Fruit fly (Drosophila melanogaster) whole organism, embryonic: ENCODE data around the gene CG42819.

Experiments
- Bgb ChIP-seq: fragments of 200-800 bp; sonication (Bioruptor generic); IDR thresholded peaks from 2 replicates; pipeline ENCODE4 v1.3.6; 2022; ENCODE audit warnings: missing biosample characterization, missing genetic modification characterization; ENCODE audit not compliant: partially characterized antibody
- CG10209 ChIP-seq: fragments of 200-800 bp; sonication (Bioruptor generic); optimal IDR thresholded peaks from 3 replicates; lab custom pipeline; 2017; ENCODE audit warnings: missing biosample characterization, mild to moderate bottlenecking, missing genetic modification characterization, missing genetic modification reagents
- CG10979 ChIP-seq: fragments of 200-800 bp; sonication (Bioruptor generic); optimal IDR thresholded peaks from 2 replicates; lab custom pipeline; 2018; ENCODE audit warnings: missing biosample characterization, mild to moderate bottlenecking, missing genetic modification characterization, moderate library complexity
- CG11085 ChIP-seq: fragments of 200-800 bp; sonication (Bioruptor generic); IDR thresholded peaks from 2 replicates; pipeline ENCODE4 v1.3.6; 2022; ENCODE audit warnings: missing biosample characterization, missing genetic modification characterization
- CG11398 ChIP-seq: fragments of 200-800 bp; sonication (Bioruptor generic); optimal IDR thresholded peaks from 2 replicates; lab custom pipeline; 2016; ENCODE audit warnings: missing biosample characterization, missing genetic modification characterization
- CG14441 ChIP-seq: fragments of 200-800 bp; sonication (Bioruptor generic); IDR thresholded peaks from 2 replicates; pipeline ENCODE4 v1.3.6; 2022; ENCODE audit warnings: missing biosample characterization, missing genetic modification characterization
- CG14710 ChIP-seq: fragments of 200-800 bp; sonication (Bioruptor generic); optimal IDR thresholded peaks from 3 replicates; lab custom pipeline; 2019; ENCODE audit warnings: missing biosample characterization, mild to moderate bottlenecking, missing genetic modification characterization, moderate library complexity
- CG17361 ChIP-seq: fragments of 200-800 bp; sonication (Bioruptor generic); IDR thresholded peaks from 3 replicates; pipeline ENCODE4 v1.3.6; 2022; ENCODE audit warnings: missing biosample characterization, missing genetic modification characterization
- CG18764 ChIP-seq: fragments of 200-800 bp; sonication (Bioruptor generic); optimal IDR thresholded peaks from 3 replicates; lab custom pipeline; 2016; ENCODE audit warnings: missing biosample characterization, missing genetic modification characterization
- CG2199 ChIP-seq: fragments of 200-800 bp; sonication (Bioruptor generic); IDR thresholded peaks from 3 replicates; pipeline ENCODE4 v1.3.6; 2022; ENCODE audit warnings: missing biosample characterization, missing genetic modification characterization
- CG32767 ChIP-seq: fragments of 200-800 bp; sonication (Bioruptor generic); IDR thresholded peaks from 2 replicates; pipeline ENCODE4 v1.3.6; 2022; ENCODE audit warnings: missing biosample characterization, missing genetic modification characterization
- CG3407 ChIP-seq: fragments of 200-800 bp; sonication (Bioruptor generic); optimal IDR thresholded peaks from 2 replicates; lab custom pipeline; 2018; ENCODE audit warnings: missing biosample characterization, mild to moderate bottlenecking, missing genetic modification characterization
- CG6689 ChIP-seq: fragments of 200-800 bp; sonication (Bioruptor generic); IDR thresholded peaks from 2 replicates; pipeline ENCODE4 v1.3.6; 2022; ENCODE audit warnings: missing biosample characterization, missing genetic modification characterization
- CG7745 ChIP-seq: fragments of 200-800 bp; sonication (Bioruptor generic); optimal IDR thresholded peaks from 2 replicates; lab custom pipeline; 2018; ENCODE audit warnings: missing biosample characterization, mild to moderate bottlenecking, missing genetic modification characterization, moderate library complexity
- CG8478 ChIP-seq: fragments of >200 bp; optimal IDR thresholded peaks from 2 replicates; lab custom pipeline; 2018
- CG9437 ChIP-seq: fragments of 200-800 bp; sonication (Bioruptor generic); optimal IDR thresholded peaks from 2 replicates; lab custom pipeline; 2018; ENCODE audit warnings: missing biosample characterization, mild to moderate bottlenecking, missing genetic modification characterization
- CG9727 ChIP-seq: fragments of 200-800 bp; sonication (Bioruptor generic); optimal IDR thresholded peaks from 3 replicates; lab custom pipeline; 2017; ENCODE audit warnings: missing biosample characterization, mild to moderate bottlenecking, missing genetic modification characterization
- E2f2 ChIP-seq: fragments of 200-800 bp; sonication (Bioruptor generic); IDR thresholded peaks from 2 replicates; pipeline ENCODE4 v1.3.6; 2022; ENCODE audit warnings: missing biosample characterization, missing genetic modification characterization
- Hr39 ChIP-seq: fragments of >200 bp; optimal IDR thresholded peaks from 2 replicates; lab custom pipeline; 2017
- Lhr ChIP-seq: fragments of 200-800 bp; sonication (Bioruptor generic); optimal IDR thresholded peaks from 3 replicates; lab custom pipeline; 2017; ENCODE audit warnings: mild to moderate bottlenecking, missing biosample characterization, missing genetic modification reagents, missing genetic modification characterization
- MESR4 ChIP-seq: fragments of 200-800 bp; sonication (Bioruptor generic); optimal IDR thresholded peaks from 2 replicates; lab custom pipeline; 2018; ENCODE audit warnings: missing biosample characterization, mild to moderate bottlenecking, missing genetic modification characterization, moderate library complexity
- Myb ChIP-seq: fragments of 200-800 bp; sonication (Bioruptor generic); optimal IDR thresholded peaks from 2 replicates; lab custom pipeline; 2016; ENCODE audit warnings: missing biosample characterization, missing genetic modification characterization
- NC2α ChIP-seq: fragments of 200-800 bp; sonication (Bioruptor generic); optimal IDR thresholded peaks from 2 replicates; lab custom pipeline; 2016; ENCODE audit warnings: missing biosample characterization, missing genetic modification characterization
- Neu2 ChIP-seq: fragments of 200-800 bp; sonication (Bioruptor generic); optimal IDR thresholded peaks from 3 replicates; lab custom pipeline; 2016; ENCODE audit warnings: missing biosample characterization, missing genetic modification characterization, borderline replicate concordance
- Sry-δ ChIP-seq: fragments of 200-800 bp; sonication (Bioruptor generic); optimal IDR thresholded peaks from 2 replicates; lab custom pipeline; 2016; ENCODE audit warnings: missing biosample characterization, missing genetic modification characterization
- Xrp1 ChIP-seq: fragments of 200-800 bp; sonication (Bioruptor generic); IDR thresholded peaks from 2 replicates; pipeline ENCODE4 v1.3.6; 2022; ENCODE audit warnings: missing biosample characterization, missing genetic modification characterization
- bcd ChIP-seq: fragments of 200-800 bp; sonication (Bioruptor generic); optimal IDR thresholded peaks from 2 replicates; lab custom pipeline; 2017; ENCODE audit warnings: missing biosample characterization, mild to moderate bottlenecking, missing genetic modification characterization
- corto ChIP-seq: fragments of 200-800 bp; sonication (Bioruptor generic); optimal IDR thresholded peaks from 2 replicates; lab custom pipeline; 2016; ENCODE audit warnings: missing biosample characterization, mild to moderate bottlenecking, missing genetic modification characterization, moderate library complexity
- croc ChIP-seq: fragments of 200-800 bp; sonication (Bioruptor generic); conservative IDR thresholded peaks from 3 replicates; pipeline ENCODE4 v1.3.6; 2022; ENCODE audit warnings: missing biosample characterization, missing genetic modification characterization
- dysf ChIP-seq: fragments of 200-800 bp; sonication (Bioruptor generic); IDR thresholded peaks from 3 replicates; pipeline ENCODE4 v1.3.6; 2022; ENCODE audit warnings: missing biosample characterization, missing genetic modification characterization
- fd64A ChIP-seq: fragments of 200-800 bp; sonication (Bioruptor generic); optimal IDR thresholded peaks from 3 replicates; lab custom pipeline; 2018; ENCODE audit warnings: missing biosample characterization, mild to moderate bottlenecking, missing genetic modification characterization
- fu2 ChIP-seq: fragments of 200-800 bp; sonication (Bioruptor generic); optimal IDR thresholded peaks from 2 replicates; lab custom pipeline; 2016; ENCODE audit warnings: missing biosample characterization, missing genetic modification characterization
- gcm2 ChIP-seq: fragments of 200-800 bp; sonication (Bioruptor generic); optimal IDR thresholded peaks from 2 replicates; lab custom pipeline; 2016; ENCODE audit warnings: missing biosample characterization, missing genetic modification characterization
- gsb-n ChIP-seq: fragments of 200-800 bp; sonication (Bioruptor generic); optimal IDR thresholded peaks from 3 replicates; lab custom pipeline; 2018; ENCODE audit warnings: missing biosample characterization, mild to moderate bottlenecking, missing genetic modification characterization
- kay ChIP-seq: fragments of 200-800 bp; sonication (Bioruptor generic); optimal IDR thresholded peaks from 2 replicates; lab custom pipeline; 2016; ENCODE audit warnings: missing biosample characterization, missing genetic modification characterization
- lilli ChIP-seq: fragments of 200-800 bp; sonication (Bioruptor generic); optimal IDR thresholded peaks from 3 replicates; lab custom pipeline; 2016; ENCODE audit warnings: missing biosample characterization, missing genetic modification characterization
- nmo ChIP-seq: fragments of 200-800 bp; sonication (Bioruptor generic); optimal IDR thresholded peaks from 2 replicates; lab custom pipeline; 2018; ENCODE audit warnings: missing biosample characterization, mild to moderate bottlenecking, missing genetic modification characterization, moderate library complexity
- odd ChIP-seq: fragments of 200-800 bp; sonication (Bioruptor generic); optimal IDR thresholded peaks from 2 replicates; lab custom pipeline; 2017; ENCODE audit warnings: missing biosample characterization, mild to moderate bottlenecking, missing genetic modification characterization
- p53 ChIP-seq: fragments of 200-800 bp; sonication (Bioruptor generic); optimal IDR thresholded peaks from 2 replicates; lab custom pipeline; 2016; ENCODE audit warnings: missing biosample characterization, missing genetic modification characterization
- pan ChIP-seq, 4 experiments: fragments of >200 bp in 3 of 4; fragments of 200-800 bp in 1 of 4; sonication (Bioruptor generic) in 1 of 4; optimal IDR thresholded peaks in 3 of 4; IDR thresholded peaks in 1 of 4; 2 replicates each; pipeline versions ENCODE4 v1.3.6 to Lab custom; 2017 to 2022; ENCODE audit warnings: missing biosample characterization in 2 of 4, missing genetic modification characterization in 2 of 4, mixed read lengths in 1 of 4
- pfk ChIP-seq: fragments of 200-800 bp; sonication (Bioruptor generic); optimal IDR thresholded peaks from 2 replicates; lab custom pipeline; 2018; ENCODE audit warnings: missing biosample characterization, mild to moderate bottlenecking, missing genetic modification characterization, moderate library complexity
- pum ChIP-seq: fragments of 200-800 bp; sonication (Bioruptor generic); optimal IDR thresholded peaks from 2 replicates; lab custom pipeline; 2016; ENCODE audit warnings: missing biosample characterization, missing genetic modification characterization
- pzg ChIP-seq: fragments of 200-800 bp; sonication (Bioruptor generic); optimal IDR thresholded peaks from 3 replicates; lab custom pipeline; 2018; ENCODE audit warnings: missing biosample characterization, mild to moderate bottlenecking, missing genetic modification characterization, moderate library complexity
- ro ChIP-seq: fragments of 200-800 bp; sonication (Bioruptor generic); IDR thresholded peaks from 2 replicates; pipeline ENCODE4 v1.3.6; 2022; ENCODE audit warnings: missing biosample characterization, missing genetic modification characterization
- row ChIP-seq: fragments of 200-800 bp; sonication (Bioruptor generic); IDR thresholded peaks from 3 replicates; pipeline ENCODE4 v1.3.6; 2022; ENCODE audit warnings: missing biosample characterization, missing genetic modification characterization
- scrt ChIP-seq: fragments of 200-800 bp; sonication (Bioruptor generic); optimal IDR thresholded peaks from 2 replicates; lab custom pipeline; 2018; ENCODE audit warnings: missing biosample characterization, mild to moderate bottlenecking, missing genetic modification characterization, moderate library complexity
- shn ChIP-seq: fragments of 200-800 bp; sonication (Bioruptor generic); optimal IDR thresholded peaks from 3 replicates; lab custom pipeline; 2016; ENCODE audit warnings: missing biosample characterization, missing genetic modification characterization
- sob ChIP-seq: fragments of 200-800 bp; sonication (Bioruptor generic); IDR thresholded peaks from 2 replicates; pipeline ENCODE4 v1.3.6; 2022; ENCODE audit warnings: missing biosample characterization, missing genetic modification characterization
- trh ChIP-seq: fragments of 200-800 bp; sonication (Bioruptor generic); optimal IDR thresholded peaks from 2 replicates; lab custom pipeline; 2016; ENCODE audit warnings: missing biosample characterization, missing genetic modification characterization
- zen ChIP-seq: fragments of 200-800 bp; sonication (Bioruptor generic); optimal IDR thresholded peaks from 3 replicates; lab custom pipeline; 2018; ENCODE audit warnings: missing biosample characterization, mild to moderate bottlenecking, missing genetic modification characterization, moderate library complexity
- zen2 ChIP-seq: fragments of 200-800 bp; sonication (Bioruptor generic); IDR thresholded peaks from 3 replicates; pipeline ENCODE4 v1.3.6; 2022; ENCODE audit warnings: missing biosample characterization, missing genetic modification characterization; ENCODE audit not compliant: partially characterized antibody

CG42819 gene

dm6 chr2L:8381508-8382036 is 7.6 kb downstream of the CG42819 start, which contains the start of gene AlaRS (continued):
- TF ChIP-seq CG18764 (GFP tag; lab: Kevin White, UChicago) (peak; percentile 7), CG2199 (no peak), fu2 (GFP tag; lab: Kevin White, UChicago) (no peak), trh (GFP tag; lab: Kevin White, UChicago) (no peak), CG32767 (no peak), corto (peak; percentile 50), ro (GFP tag; lab: Robert Waterston, UW) (no peak), shn (GFP tag; lab: Kevin White, UChicago) (no peak), odd (peak; percentile 27), CG11085 (GFP tag; lab: Robert Waterston, UW) (no peak), scrt (GFP tag; lab: Kevin White, UChicago) (no peak), CG3407 (GFP tag; lab: Kevin White, UChicago) (peak; percentile 24), CG9437 (GFP tag; lab: Kevin White, UChicago) (no peak), CG14710 (tag; lab: Kevin White, UChicago) (peak; percentile 65), nmo (GFP tag; lab: Kevin White, UChicago) (peak; percentile 41), CG9727 (peak; percentile 8), NC2α (GFP tag; lab: Kevin White, UChicago) (no peak), Lhr (no peak), fd64A (GFP tag; lab: Kevin White, UChicago) (no peak), pzg (peak; percentile 36), row (GFP tag; lab: Robert Waterston, UW) (peak; percentile 79), pum (GFP tag; lab: Kevin White, UChicago) (peak; percentile 26), kay (GFP tag; lab: Kevin White, UChicago) (no peak), pan (optimal IDR thresholded peaks at IDR 0.05; lab: Kevin White, UChicago) (no peak), pan (GFP tag; optimal IDR thresholded peaks at IDR 0.05 in 1 of 2, IDR thresholded peaks at IDR 0.05 in 1 of 2) (peak in 1 of 2 experiments; percentile 43), Hr39 (lab: Kevin White, UChicago) (no peak), CG10979 (tag; lab: Kevin White, UChicago) (peak; percentile 30), zen (peak; percentile 25), CG11398 (no peak), bcd (GFP tag; lab: Kevin White, UChicago) (peak; percentile 29), CG7745 (tag; lab: Kevin White, UChicago) (no peak), Bgb (GFP tag; lab: Robert Waterston, UW) (peak; percentile 56), Myb (GFP tag; lab: Kevin White, UChicago) (no peak), gcm2 (GFP tag; lab: Kevin White, UChicago) (no peak), p53 (GFP tag; lab: Kevin White, UChicago) (no peak), Sry-δ (peak; percentile 71), MESR4 (GFP tag; lab: Kevin White, UChicago) (peak; percentile 77), sob (GFP tag; lab: Robert Waterston, UW) (no peak; the same call in 1 of the 2 replicates), gsb-n (tag; lab: Kevin White, UChicago) (no peak), zen2 (GFP tag; lab: Robert Waterston, UW) (peak; percentile 59; the same call in 1 of the 3 replicates), CG14441 (GFP tag; lab: Robert Waterston, UW) (no peak), E2f2 (GFP tag; lab: Robert Waterston, UW) (peak; percentile 53; the same call in 1 of the 2 replicates), croc (no peak), CG10209 (GFP tag; lab: Kevin White, UChicago) (peak; percentile 31), CG17361 (peak; percentile 51; the same call in 2 of the 3 replicates), pfk (GFP tag; lab: Kevin White, UChicago) (no peak), Xrp1 (GFP tag; lab: Robert Waterston, UW) (peak; percentile 60; the same call in 1 of the 2 replicates), CG6689 (peak; percentile 24; the same call in 1 of the 2 replicates), lilli (GFP tag; lab: Kevin White, UChicago) (peak; percentile 62), dysf (GFP tag; lab: Robert Waterston, UW) (no peak; the same call in 2 of the 3 replicates), Neu2 (GFP tag; lab: Kevin White, UChicago) (no peak), CG8478 (lab: Kevin White, UChicago) (no peak)
